Worm (Caenorhabditis elegans): ENCODE results near the gene F53A3.1.

F53A3.1 gene

DNA sequence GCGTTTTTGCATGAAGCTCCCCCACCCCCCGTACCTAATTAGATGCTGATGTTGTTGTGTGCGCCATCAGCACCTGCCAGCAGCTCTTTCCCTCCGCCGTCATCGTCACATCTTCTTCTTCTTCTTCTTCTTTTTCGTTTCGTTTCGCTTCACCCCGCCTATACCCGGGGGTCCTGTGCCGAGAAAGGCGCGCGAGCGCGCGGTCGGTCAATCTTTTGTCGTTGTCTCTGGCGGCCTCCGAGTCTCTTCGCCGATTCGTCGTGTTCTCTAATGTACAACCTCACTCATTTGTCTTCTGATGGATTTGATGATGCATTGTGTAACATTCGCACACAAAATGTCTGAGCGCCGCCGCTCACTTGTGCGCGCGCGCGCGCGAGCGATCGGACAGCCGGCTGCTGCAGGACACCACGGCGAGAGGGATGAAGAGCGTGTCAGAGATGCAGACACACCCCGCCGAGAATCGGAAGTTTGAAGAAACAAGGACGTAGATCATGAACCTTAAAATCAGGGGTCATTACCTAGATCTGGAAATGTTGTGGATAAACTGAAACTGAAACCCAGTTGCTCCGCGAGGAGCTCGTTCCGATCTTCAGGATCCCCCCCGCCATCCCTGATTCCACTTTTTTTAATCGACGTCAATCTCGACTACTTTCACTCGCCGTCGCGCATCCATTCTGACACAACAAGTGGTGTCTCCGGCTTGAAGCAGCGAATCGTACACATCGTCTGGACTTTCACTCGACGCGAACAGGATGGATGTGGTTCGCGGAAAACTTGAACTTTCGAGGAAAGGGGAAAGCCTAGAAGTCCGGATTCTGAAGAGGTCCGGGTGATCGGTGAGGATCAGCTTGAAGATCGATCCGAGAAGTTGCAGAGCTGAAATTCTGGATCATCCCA, 19.8 kb downstream of the F53A3.1 start (continued):
- peak; percentile 56 for TF ChIP-seq unc-130 (tag; optimal IDR thresholded peaks at IDR 0.05)
- TF ChIP-seq mep-1 (tag; optimal IDR thresholded peaks at IDR 0.05), result peak; percentile 60
- TF ChIP-seq ceh-63 (GFP tag; optimal IDR thresholded peaks at IDR 0.05), result no peak
- TF ChIP-seq egl-13 (tag; optimal IDR thresholded peaks at IDR 0.05), result peak; percentile 82
- peak; percentile 97 for TF ChIP-seq tbx-2 (tag; optimal IDR thresholded peaks at IDR 0.05)
- peak; percentile 91 for TF ChIP-seq blmp-1 (tag; optimal IDR thresholded peaks at IDR 0.05)
- TF ChIP-seq nhr-20 (tag; optimal IDR thresholded peaks at IDR 0.05), result peak; percentile 99
- peak; percentile 33 for TF ChIP-seq aly-2 (tag; optimal IDR thresholded peaks at IDR 0.05)
- no peak for TF ChIP-seq pag-3 (tag; optimal IDR thresholded peaks at IDR 0.05; ENCODE audit: borderline replicate concordance, insufficient read depth)
- peak; percentile 69 for TF ChIP-seq nhr-237 (tag; optimal IDR thresholded peaks at IDR 0.05)
- peak; percentile 96 for TF ChIP-seq unc-86 (tag; optimal IDR thresholded peaks at IDR 0.05)
- peak; percentile 91 for TF ChIP-seq nhr-90 (tag; optimal IDR thresholded peaks at IDR 0.05; ENCODE audit: poor library complexity)
- TF ChIP-seq lin-35 (GFP tag; optimal IDR thresholded peaks at IDR 0.05), result peak; percentile 49 to 82
- TF ChIP-seq F16B12.6 (tag; optimal IDR thresholded peaks at IDR 0.05), result peak; percentile 31
- peak; percentile 92 for TF ChIP-seq jun-1 (tag; optimal IDR thresholded peaks at IDR 0.05)
- peak; percentile 90 for TF ChIP-seq pax-3 (tag; optimal IDR thresholded peaks at IDR 0.05)
- TF ChIP-seq ceh-82 (tag; optimal IDR thresholded peaks at IDR 0.05), result peak; percentile 56 to 83 (median 82)
- TF ChIP-seq alr-1 (tag; optimal IDR thresholded peaks at IDR 0.05; ENCODE audit: borderline replicate concordance), result no peak
- TF ChIP-seq hlh-17 (GFP tag; optimal IDR thresholded peaks at IDR 0.05; ENCODE audit: borderline replicate concordance), result no peak
- TF ChIP-seq nhr-85 (tag), result peak; percentile 100
- TF ChIP-seq unc-62 (GFP tag; optimal IDR thresholded peaks at IDR 0.05), result peak; percentile 82
- peak; percentile 59 for TF ChIP-seq lir-3 (tag; optimal IDR thresholded peaks at IDR 0.05; ENCODE audit: poor library complexity)
- TF ChIP-seq ztf-11 (tag; optimal IDR thresholded peaks at IDR 0.05), result peak in 1 of 2 experiments; percentile 74
- peak; percentile 57 for TF ChIP-seq efl-3 (GFP tag; optimal IDR thresholded peaks at IDR 0.05)
- TF ChIP-seq egl-27 (tag; optimal IDR thresholded peaks at IDR 0.05), result peak; percentile 94
- peak; percentile 62 for TF ChIP-seq isw-1 (GFP tag; IDR thresholded peaks at IDR 0.05)
- TF ChIP-seq fkh-4 (tag; optimal IDR thresholded peaks at IDR 0.05; ENCODE audit: borderline replicate concordance), result peak; percentile 30
- TF ChIP-seq grh-1 (GFP tag; IDR thresholded peaks at IDR 0.05), result peak; percentile 92
- peak; percentile 60 for TF ChIP-seq zip-4 (GFP tag; optimal IDR thresholded peaks at IDR 0.05)
- peak; percentile 86 for TF ChIP-seq fos-1 (tag; optimal IDR thresholded peaks at IDR 0.05)
- peak; percentile 92 for TF ChIP-seq irx-1 (tag; optimal IDR thresholded peaks at IDR 0.05)
- peak; percentile 96 for TF ChIP-seq nhr-19 (GFP tag; conservative IDR thresholded peaks at IDR 0.05)
- peak; percentile 47 to 92 for TF ChIP-seq mdl-1 (tag; optimal IDR thresholded peaks at IDR 0.05)
- TF ChIP-seq nhr-84 (tag; optimal IDR thresholded peaks at IDR 0.05), result no peak
- no peak for TF ChIP-seq ets-5 (GFP tag; IDR thresholded peaks at IDR 0.05)
- TF ChIP-seq dsc-1 (tag; optimal IDR thresholded peaks at IDR 0.05), result peak; percentile 96
- peak; percentile 45 for TF ChIP-seq zag-1 (tag; optimal IDR thresholded peaks at IDR 0.05)
- peak; percentile 83 for TF ChIP-seq mab-9 (GFP tag; IDR thresholded peaks at IDR 0.05)
- peak; percentile 74 to 84 for TF ChIP-seq efl-1 (optimal IDR thresholded peaks at IDR 0.05)
- TF ChIP-seq efl-1 (GFP tag; optimal IDR thresholded peaks at IDR 0.05 in 1 of 2), result peak; percentile 48 to 95
- TF ChIP-seq snu-23 (GFP tag; optimal IDR thresholded peaks at IDR 0.05), result peak; percentile 93
- peak; percentile 92 for TF ChIP-seq fkh-10 (GFP tag; optimal IDR thresholded peaks at IDR 0.05)
- TF ChIP-seq C04F5.9 (tag; optimal IDR thresholded peaks at IDR 0.05), result peak; percentile 51
- peak; percentile 79 for TF ChIP-seq xbp-1 (tag; optimal IDR thresholded peaks at IDR 0.05)
- peak; percentile 5 for TF ChIP-seq lin-15B (tag; optimal IDR thresholded peaks at IDR 0.05)
- TF ChIP-seq unc-98 (GFP tag; IDR thresholded peaks at IDR 0.05), result peak; percentile 30; the same call in 1 of the 2 replicates
- TF ChIP-seq pqm-1 (tag; optimal IDR thresholded peaks at IDR 0.05), result no peak
- TF ChIP-seq ceh-8 (GFP tag; optimal IDR thresholded peaks at IDR 0.05), result peak; percentile 99
- TF ChIP-seq sup-37 (GFP tag; optimal IDR thresholded peaks at IDR 0.05), result peak; percentile 67
- TF ChIP-seq tlp-1 (tag; optimal IDR thresholded peaks at IDR 0.05), result no peak
